Fruit fly (Drosophila melanogaster): ENCODE data around the gene ND-20L.

The ND-20L gene

dm6 chr3R:29548751-29549150 is 33.2 kb downstream of the ND-20L start (continued):
- no peak for TF ChIP-seq gcm (GFP tag; optimal IDR thresholded peaks at IDR 0.05)
- TF ChIP-seq CG4617 (GFP tag; optimal IDR thresholded peaks at IDR 0.05; ENCODE audit: borderline replicate concordance): no peak
- no peak for TF ChIP-seq nom (GFP tag; optimal IDR thresholded peaks at IDR 0.05)
- TF ChIP-seq chm (GFP tag; IDR thresholded peaks at IDR 0.05): no peak
- no peak for TF ChIP-seq CG18764 (GFP tag; optimal IDR thresholded peaks at IDR 0.05)
- TF ChIP-seq Mad (GFP tag; optimal IDR thresholded peaks at IDR 0.05): no peak
- TF ChIP-seq CG13894 (tag; optimal IDR thresholded peaks at IDR 0.05): no peak
- no peak for TF ChIP-seq CG13296 (GFP tag; optimal IDR thresholded peaks at IDR 0.05)
- TF ChIP-seq Tbp (GFP tag; optimal IDR thresholded peaks at IDR 0.05): no peak
- no peak for TF ChIP-seq wdn (GFP tag; IDR thresholded peaks at IDR 0.05)
- TF ChIP-seq hb (GFP tag; IDR thresholded peaks at IDR 0.05; ENCODE audit: partially characterized antibody): no peak
- TF ChIP-seq Hr3 (GFP tag; optimal IDR thresholded peaks at IDR 0.05): no peak
- no peak for TF ChIP-seq CG4820 (GFP tag; optimal IDR thresholded peaks at IDR 0.05)
- peak; percentile 0 for TF ChIP-seq bab2 (GFP tag; optimal IDR thresholded peaks at IDR 0.05)
- TF ChIP-seq CG11560 (tag; IDR thresholded peaks at IDR 0.05): no peak
- TF ChIP-seq CG11695 (GFP tag; IDR thresholded peaks at IDR 0.05): no peak
- TF ChIP-seq CG7745 (tag; optimal IDR thresholded peaks at IDR 0.05): no peak
- no peak for TF ChIP-seq dpn (GFP tag; optimal IDR thresholded peaks at IDR 0.05)
- no peak for TF ChIP-seq toy (GFP tag; IDR thresholded peaks at IDR 0.05)
- no peak for TF ChIP-seq dan (GFP tag; IDR thresholded peaks at IDR 0.05)
- no peak for TF ChIP-seq prd (optimal IDR thresholded peaks at IDR 0.05)
- TF ChIP-seq prd (GFP tag; IDR thresholded peaks at IDR 0.05): 0 out of 3 replicates have a peak, but pooled peaks have one; percentile 18
- TF ChIP-seq CG6689 (GFP tag; IDR thresholded peaks at IDR 0.05): no peak
- no peak for TF ChIP-seq corto (GFP tag; optimal IDR thresholded peaks at IDR 0.05)
- TF ChIP-seq so (GFP tag; IDR thresholded peaks at IDR 0.05): no peak
- TF ChIP-seq crol (GFP tag; IDR thresholded peaks at IDR 0.05): no peak
- no peak for TF ChIP-seq Dref (GFP tag; IDR thresholded peaks at IDR 0.05)
- TF ChIP-seq CG7786 (GFP tag; optimal IDR thresholded peaks at IDR 0.05): no peak
- TF ChIP-seq peb (GFP tag; IDR thresholded peaks at IDR 0.05): no peak
- no peak for TF ChIP-seq CG31365 (tag; optimal IDR thresholded peaks at IDR 0.05)
- no peak for TF ChIP-seq D19A (tag; optimal IDR thresholded peaks at IDR 0.05)
- TF ChIP-seq CG2875 (GFP tag; optimal IDR thresholded peaks at IDR 0.05): peak; percentile 23
- no peak for TF ChIP-seq vnd (GFP tag; IDR thresholded peaks at IDR 0.05; ENCODE audit: partially characterized antibody)
- TF ChIP-seq mirr (GFP tag; optimal IDR thresholded peaks at IDR 0.05): no peak
- TF ChIP-seq unpg (GFP tag; optimal IDR thresholded peaks at IDR 0.05): no peak
- TF ChIP-seq CG33213 (GFP tag; optimal IDR thresholded peaks at IDR 0.05): no peak
- no peak for TF ChIP-seq CG7357 (GFP tag; IDR thresholded peaks at IDR 0.05)
- TF ChIP-seq gsb-n (tag; optimal IDR thresholded peaks at IDR 0.05): peak; percentile 16
- no peak for TF ChIP-seq Atf6 (GFP tag; IDR thresholded peaks at IDR 0.05)
- no peak for TF ChIP-seq Rfx (GFP tag; IDR thresholded peaks at IDR 0.05)
- no peak for TF ChIP-seq Hr51 (GFP tag; optimal IDR thresholded peaks at IDR 0.05)
- no peak for TF ChIP-seq Sox100B (GFP tag; optimal IDR thresholded peaks at IDR 0.05)
- TF ChIP-seq CG1603 (tag; optimal IDR thresholded peaks at IDR 0.05): peak; percentile 32
- TF ChIP-seq CG8388 (GFP tag; optimal IDR thresholded peaks at IDR 0.05): no peak
- no peak for TF ChIP-seq CG12391 (tag; optimal IDR thresholded peaks at IDR 0.05)
- no peak for TF ChIP-seq hkb (optimal IDR thresholded peaks at IDR 0.05)
- no peak for TF ChIP-seq hkb (GFP tag; IDR thresholded peaks at IDR 0.05)
- no peak for TF ChIP-seq inv (GFP tag; IDR thresholded peaks at IDR 0.05; ENCODE audit: partially characterized antibody)
- TF ChIP-seq CG14667 (GFP tag; IDR thresholded peaks at IDR 0.05): no peak
- no peak for TF ChIP-seq kay (GFP tag; optimal IDR thresholded peaks at IDR 0.05)
- TF ChIP-seq CG17186 (GFP tag; optimal IDR thresholded peaks at IDR 0.05): no peak
- TF ChIP-seq dmrt11E (tag; optimal IDR thresholded peaks at IDR 0.05): peak; percentile 3
